Worm (Caenorhabditis elegans): ENCODE data around the gene T25C12.3.

DNA sequence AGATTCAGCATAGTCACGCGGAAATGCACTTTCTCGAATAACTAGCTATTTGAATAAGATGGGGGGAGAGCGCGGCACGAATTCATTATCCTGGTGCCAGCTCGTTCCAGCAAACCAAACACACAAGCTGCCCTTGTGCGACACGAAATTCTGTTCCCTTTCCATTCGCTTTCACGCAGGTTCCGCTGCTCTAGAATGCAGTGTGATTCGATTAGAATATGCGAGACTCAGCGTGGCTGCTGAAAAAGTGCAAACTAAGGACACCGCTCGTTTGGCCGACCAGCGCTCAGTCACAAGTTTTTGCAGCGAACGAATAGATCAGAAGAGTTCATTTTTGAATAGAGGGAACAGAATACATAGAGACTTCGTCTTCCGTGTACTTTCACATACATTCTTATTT, 17.7 kb downstream of the T25C12.3 start:
- no peak for TF ChIP-seq ztf-11 (tag; optimal IDR thresholded peaks at IDR 0.05)
- no peak for TF ChIP-seq nhr-76 (tag; optimal IDR thresholded peaks at IDR 0.05)
- TF ChIP-seq blmp-1 (tag; optimal IDR thresholded peaks at IDR 0.05) = no peak
- no peak for TF ChIP-seq elt-3 (tag; optimal IDR thresholded peaks at IDR 0.05)
- TF ChIP-seq M03D4.4 (tag; optimal IDR thresholded peaks at IDR 0.05) = no peak
- TF ChIP-seq nhr-237 (tag; optimal IDR thresholded peaks at IDR 0.05) = no peak
- no peak for TF ChIP-seq snpc-4 (tag; optimal IDR thresholded peaks at IDR 0.05)
- no peak for TF ChIP-seq ces-1 (GFP tag; optimal IDR thresholded peaks at IDR 0.05)
- TF ChIP-seq nhr-28 (tag; optimal IDR thresholded peaks at IDR 0.05) = no peak
- TF ChIP-seq pha-4 (tag; optimal IDR thresholded peaks at IDR 0.05) = no peak
- TF ChIP-seq ceh-39 (tag; optimal IDR thresholded peaks at IDR 0.05) = no peak
- TF ChIP-seq drap-1 (GFP tag; optimal IDR thresholded peaks at IDR 0.05) = no peak
- TF ChIP-seq unc-62 (GFP tag; optimal IDR thresholded peaks at IDR 0.05) = no peak

All from whole organism, mixed stage, embryonic.